Worm (Caenorhabditis elegans) whole organism, L4/young adult: ENCODE measurements around the gene fbxc-18.

ENCODE experiments used
- W03F9.2 ChIP-seq: fragments of 150-350 bp; optimal IDR thresholded peaks from 2 replicates; lab custom pipeline; 2014; ENCODE audit warnings: missing biosample characterization, missing genetic modification characterization
- dao-5 ChIP-seq: sonication (generic microtip); optimal IDR thresholded peaks from 2 replicates; lab custom pipeline; 2016; ENCODE audit warnings: missing genotype, missing genetic modification characterization, moderate library complexity, missing compliant biosample characterization

ce11 chrII:982842-983241 is 16.0 kb upstream of the fbxc-18 start, which contains the start of gene srh-274:
- TF ChIP-seq W03F9.2 (tag; lab: Kevin White, UChicago) (no peak), dao-5 (tag; lab: Kevin White, UChicago) (no peak)
